Fruit fly (Drosophila melanogaster): ENCODE results near the gene CG43750.

dm6 chr2L:2424497-2424896 is 34.0 kb upstream of the CG43750 start, which contains the start of gene CG44139:
- TF ChIP-seq CG14655 (GFP tag; optimal IDR thresholded peaks at IDR 0.05) (no peak), CG32121 (GFP tag; IDR thresholded peaks at IDR 0.05) (no peak), D1 (tag; optimal IDR thresholded peaks at IDR 0.05) (no peak), Ets98B (GFP tag; IDR thresholded peaks at IDR 0.05) (no peak), fd96Ca (GFP tag; IDR thresholded peaks at IDR 0.05) (no peak), CG8301 (tag; optimal IDR thresholded peaks at IDR 0.05) (no peak), CG8159 (tag; optimal IDR thresholded peaks at IDR 0.05) (no peak), CG13204 (GFP tag; optimal IDR thresholded peaks at IDR 0.05) (no peak), rn (GFP tag; IDR thresholded peaks at IDR 0.05) (no peak), EcR (GFP tag; optimal IDR thresholded peaks at IDR 0.05) (no peak), Snoo (tag; optimal IDR thresholded peaks at IDR 0.05) (no peak), Pif1B (GFP tag; optimal IDR thresholded peaks at IDR 0.05) (no peak), CG4496 (GFP tag; IDR thresholded peaks at IDR 0.05) (no peak), Pif1A (GFP tag; optimal IDR thresholded peaks at IDR 0.05) (no peak)
